Fruit fly (Drosophila melanogaster) S2 (cell line): ENCODE measurements around the gene CG33969.

Experiments used
- CG8478 ChIP-seq: fragments of >200 bp; optimal IDR thresholded peaks from 2 replicates; lab custom pipeline; 2018
- CTCF ChIP-seq, 2 experiments: fragments of >200 bp; optimal IDR thresholded peaks; 2 replicates each; lab custom pipeline; 2018

CG33969 gene

dm6 chr3L:20393357-20393756 is at the start of gene CG33969:
Gene CG33969, minus strand, starts transcription at chr3L:20393553.
- TF ChIP-seq CTCF (optimal IDR thresholded peaks at IDR 0.05; lab: Kevin White, UChicago) = no peak
- no peak for TF ChIP-seq CG8478 (lab: Kevin White, UChicago)

dm6 chr3L:20442674-20443313 is 49.4 kb upstream of the CG33969 start:
- TF ChIP-seq CG8478 (lab: Kevin White, UChicago) = no peak
- TF ChIP-seq CTCF (optimal IDR thresholded peaks at IDR 0.05; lab: Kevin White, UChicago) = no peak

dm6 chr3L:20441632-20442469 is 48.5 kb upstream of the CG33969 start, which contains the start of gene CG5910:
Gene CG5910, plus strand, starts transcription at chr3L:20442419.
- TF ChIP-seq CTCF (optimal IDR thresholded peaks at IDR 0.05; lab: Kevin White, UChicago) = no peak
- TF ChIP-seq CG8478 (lab: Kevin White, UChicago) = no peak

- TF ChIP-seq CTCF (optimal IDR thresholded peaks at IDR 0.05; lab: Kevin White, UChicago) = no peak
- TF ChIP-seq CG8478 (lab: Kevin White, UChicago) = no peak
Measured at dm6 chr3L:20440902-20441429, 47.6 kb upstream of the CG33969 start.

- no peak for TF ChIP-seq CTCF (optimal IDR thresholded peaks at IDR 0.05; lab: Kevin White, UChicago)
- no peak for TF ChIP-seq CG8478 (lab: Kevin White, UChicago)
Measured at dm6 chr3L:20439772-20440171, 46.4 kb upstream of the CG33969 start, which contains the start of gene Hpd. Gene Hpd, minus strand, starts transcription at chr3L:20439872.

- TF ChIP-seq CTCF (optimal IDR thresholded peaks at IDR 0.05; lab: Kevin White, UChicago) (no peak), CG8478 (lab: Kevin White, UChicago) (no peak)
Measured at dm6 chr3L:20436069-20436468, 42.7 kb upstream of the CG33969 start, which contains the start of the genes mRpL15 and CtIP. Gene mRpL15, minus strand, starts transcription at chr3L:20436209. Gene CtIP, plus strand, starts transcription at chr3L:20436250.

dm6 chr3L:20432297-20432696 is 38.9 kb upstream of the CG33969 start, which contains the start of the genes Las and Psn:
Gene Las, minus strand, starts transcription at chr3L:20432361.
Gene Psn, plus strand, starts transcription at chr3L:20432468.
- TF ChIP-seq CTCF (optimal IDR thresholded peaks at IDR 0.05; lab: Kevin White, UChicago) (no peak), CG8478 (lab: Kevin White, UChicago) (no peak)

- TF ChIP-seq CG8478 (lab: Kevin White, UChicago) = no peak
- no peak for TF ChIP-seq CTCF (optimal IDR thresholded peaks at IDR 0.05; lab: Kevin White, UChicago)
Measured at dm6 chr3L:20431619-20432018, 38.3 kb upstream of the CG33969 start.

dm6 chr3L:20430182-20430581 is 36.8 kb upstream of the CG33969 start, which contains the start of gene CG5262:
Gene CG5262, minus strand, starts transcription at chr3L:20430475.
- TF ChIP-seq CG8478 (lab: Kevin White, UChicago) = no peak
- TF ChIP-seq CTCF (optimal IDR thresholded peaks at IDR 0.05; lab: Kevin White, UChicago) = no peak

- TF ChIP-seq CG8478 (lab: Kevin White, UChicago) (no peak), CTCF (optimal IDR thresholded peaks at IDR 0.05; lab: Kevin White, UChicago) (no peak)
Measured at dm6 chr3L:20427449-20427848, 34.1 kb upstream of the CG33969 start, which contains the start of gene CG5274. Gene CG5274, minus strand, starts transcription at chr3L:20427666.

dm6 chr3L:20425888-20426287 is 32.5 kb upstream of the CG33969 start, which contains the start of gene CG5282:
Gene CG5282, minus strand, starts transcription at chr3L:20426071.
- TF ChIP-seq CTCF (optimal IDR thresholded peaks at IDR 0.05; lab: Kevin White, UChicago) (no peak), CG8478 (lab: Kevin White, UChicago) (no peak)

- TF ChIP-seq CTCF (optimal IDR thresholded peaks at IDR 0.05; lab: Kevin White, UChicago) (no peak), CG8478 (lab: Kevin White, UChicago) (no peak)
Measured at dm6 chr3L:20413304-20413703, 20.0 kb upstream of the CG33969 start, which contains the start of gene zye. Gene zye, plus strand, starts transcription at chr3L:20413604.

- TF ChIP-seq CG8478 (lab: Kevin White, UChicago) = no peak
- TF ChIP-seq CTCF (optimal IDR thresholded peaks at IDR 0.05; lab: Kevin White, UChicago) = no peak
Measured at dm6 chr3L:20410780-20411179, 17.4 kb upstream of the CG33969 start.

dm6 chr3L:20410345-20410744 is 17.0 kb upstream of the CG33969 start, which contains the start of gene CG13248:
Gene CG13248, minus strand, starts transcription at chr3L:20410566.
- TF ChIP-seq CG8478 (lab: Kevin White, UChicago) = no peak
- TF ChIP-seq CTCF (optimal IDR thresholded peaks at IDR 0.05; lab: Kevin White, UChicago) = no peak
